Worm (Caenorhabditis elegans): ENCODE measurements around the gene cyp-13A11.
A peak's percentile ranks its signal among the peaks of the same experiment; 100 is the strongest.

Gene cyp-13A11

ce11 chrIII:13070548-13071050 is 49.8 kb downstream of the cyp-13A11 start, which contains the start of gene Y39E4B.6:
Y39E4B.6 (plus strand) TSS chrIII:13070756.
- TF ChIP-seq him-1 (tag; optimal IDR thresholded peaks at IDR 0.05) (peak; percentile 98), W03F9.2 (tag; optimal IDR thresholded peaks at IDR 0.05) (peak; percentile 47), dao-5 (tag; optimal IDR thresholded peaks at IDR 0.05) (no peak)

DNA sequence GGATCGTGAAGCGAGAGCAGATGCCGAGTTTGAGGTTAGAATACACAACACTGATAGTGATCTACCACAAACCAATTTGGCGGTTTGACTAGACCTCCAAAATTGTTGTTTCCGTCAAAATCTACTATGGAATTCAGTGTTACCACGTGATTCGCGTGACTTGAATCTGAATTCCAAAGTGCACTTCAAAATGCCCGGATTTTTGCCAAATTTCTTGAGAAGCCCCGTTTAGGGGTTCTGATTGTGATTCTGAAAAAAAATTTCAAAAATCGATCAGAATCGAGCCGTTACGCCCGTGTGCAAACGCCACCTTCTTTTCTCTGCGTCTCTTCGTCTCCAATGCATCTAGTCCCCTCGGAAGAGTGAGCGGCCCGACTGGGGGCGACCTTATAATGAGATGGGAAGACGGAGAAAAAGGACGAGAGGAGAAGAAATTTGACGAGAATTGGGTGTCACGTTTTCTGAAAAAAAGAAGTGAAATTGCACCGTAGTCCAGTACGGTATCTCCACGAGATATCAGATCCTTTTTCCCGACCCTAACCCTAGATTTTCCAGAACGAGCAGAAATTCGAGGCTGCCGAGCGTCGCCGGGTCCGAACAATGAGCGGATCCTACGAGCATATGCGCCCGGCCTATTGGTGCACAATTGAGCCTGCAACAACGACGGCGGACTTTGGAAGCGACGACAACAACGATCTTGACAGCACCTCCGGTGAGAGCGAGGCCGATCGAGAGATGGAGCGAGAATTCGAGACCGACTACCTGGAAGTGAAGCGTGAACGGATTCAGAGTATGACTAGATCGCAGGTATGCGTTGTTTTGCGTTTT is 50.8 kb downstream of the cyp-13A11 start:
- no peak for TF ChIP-seq W03F9.2 (tag; optimal IDR thresholded peaks at IDR 0.05)
- TF ChIP-seq him-1 (tag; optimal IDR thresholded peaks at IDR 0.05) = peak; percentile 9
